Fruit fly (Drosophila melanogaster): ENCODE measurements around the gene alt.

dm6 chr3R:17645239-17645638, 37.1 kb downstream of the alt start:
- TF ChIP-seq Sin3A (optimal IDR thresholded peaks at IDR 0.05): no peak
- no peak for TF ChIP-seq psq (optimal IDR thresholded peaks at IDR 0.05)
- no peak for TF ChIP-seq h (optimal IDR thresholded peaks at IDR 0.05)

Measured in Kc167 (cell line).